Fruit fly (Drosophila melanogaster): ENCODE measurements around the gene nAChRbeta2.

Gene nAChRbeta2

DNA sequence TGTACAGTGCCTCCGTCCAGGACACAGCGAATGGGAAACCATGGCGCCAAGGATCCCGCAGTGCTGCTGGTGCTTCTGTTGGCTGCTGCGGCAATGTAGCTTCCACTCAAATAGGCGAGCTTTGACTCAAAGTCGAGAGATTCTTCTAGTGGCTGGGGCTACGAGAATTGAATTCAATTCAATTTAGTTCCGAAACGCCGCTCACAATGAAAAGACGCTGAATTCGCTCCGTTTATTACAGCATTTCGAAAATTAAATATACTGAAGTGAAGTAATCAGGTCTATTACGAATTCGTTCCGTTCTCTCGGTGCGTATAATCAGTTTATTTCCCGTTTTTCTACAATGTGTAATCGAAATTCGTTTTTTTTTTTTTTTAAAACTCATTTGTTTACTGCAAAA lies 33.9 kb upstream of the nAChRbeta2 start:
- no peak for TF ChIP-seq tai (GFP tag; optimal IDR thresholded peaks at IDR 0.05)
- no peak for TF ChIP-seq GATAd (GFP tag; optimal IDR thresholded peaks at IDR 0.05)
- TF ChIP-seq Dif (GFP tag; optimal IDR thresholded peaks at IDR 0.05; ENCODE audit: partially characterized antibody), result no peak
- TF ChIP-seq Hnf4 (GFP tag; optimal IDR thresholded peaks at IDR 0.05), result no peak
- TF ChIP-seq rgr (GFP tag; optimal IDR thresholded peaks at IDR 0.05), result no peak
- no peak for TF ChIP-seq sage (GFP tag; optimal IDR thresholded peaks at IDR 0.05)
- no peak for TF ChIP-seq sv (GFP tag; optimal IDR thresholded peaks at IDR 0.05)
- TF ChIP-seq lola (GFP tag; optimal IDR thresholded peaks at IDR 0.05), result no peak
- TF ChIP-seq fru (GFP tag; optimal IDR thresholded peaks at IDR 0.05), result no peak
- TF ChIP-seq woc (GFP tag; optimal IDR thresholded peaks at IDR 0.05), result no peak
- no peak for TF ChIP-seq Abd-B (GFP tag; optimal IDR thresholded peaks at IDR 0.05)
- no peak for TF ChIP-seq Hr83 (GFP tag; optimal IDR thresholded peaks at IDR 0.05; ENCODE audit: poor library complexity, severe bottlenecking)
- TF ChIP-seq Sp1 (GFP tag; optimal IDR thresholded peaks at IDR 0.05), result no peak
- no peak for TF ChIP-seq pan (optimal IDR thresholded peaks at IDR 0.05)
- TF ChIP-seq ey (GFP tag; optimal IDR thresholded peaks at IDR 0.05), result no peak
- no peak for TF ChIP-seq psq (GFP tag; optimal IDR thresholded peaks at IDR 0.05)
- TF ChIP-seq dl (GFP tag; optimal IDR thresholded peaks at IDR 0.05; ENCODE audit: insufficient read depth in 1 of 2, partially characterized antibody in 2 of 2), result no peak

DNA sequence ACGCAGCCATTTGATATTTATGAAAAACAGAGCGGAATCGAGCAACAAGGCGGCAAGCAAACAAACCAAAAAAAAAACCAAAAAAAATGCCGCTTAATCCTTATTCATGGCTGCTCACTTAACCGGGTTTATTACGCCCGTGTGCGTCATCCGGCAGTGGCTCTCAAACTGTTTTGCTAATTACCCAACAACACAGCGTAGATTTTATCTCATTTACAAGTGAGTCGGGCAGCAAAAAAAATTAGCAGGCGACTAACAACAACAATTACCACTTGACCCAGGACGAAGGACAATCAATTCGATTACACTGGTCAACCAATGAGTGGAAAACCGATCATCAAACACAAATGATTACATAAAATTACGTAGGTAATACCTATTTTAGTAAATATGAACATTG lies 33.3 kb upstream of the nAChRbeta2 start:
- TF ChIP-seq GATAd (GFP tag; optimal IDR thresholded peaks at IDR 0.05), result no peak
- TF ChIP-seq tai (GFP tag; optimal IDR thresholded peaks at IDR 0.05), result no peak
- no peak for TF ChIP-seq dsf (GFP tag; optimal IDR thresholded peaks at IDR 0.05; ENCODE audit: borderline replicate concordance)
- no peak for TF ChIP-seq Mio (GFP tag; optimal IDR thresholded peaks at IDR 0.05)
- TF ChIP-seq Hnf4 (GFP tag; optimal IDR thresholded peaks at IDR 0.05), result no peak
- TF ChIP-seq usp (GFP tag; optimal IDR thresholded peaks at IDR 0.05), result no peak
- no peak for TF ChIP-seq Hr78 (GFP tag; optimal IDR thresholded peaks at IDR 0.05)
- TF ChIP-seq CrebA (GFP tag; optimal IDR thresholded peaks at IDR 0.05; ENCODE audit: borderline replicate concordance), result no peak
- no peak for TF ChIP-seq br (GFP tag; optimal IDR thresholded peaks at IDR 0.05)
- no peak for TF ChIP-seq woc (GFP tag; optimal IDR thresholded peaks at IDR 0.05)
- TF ChIP-seq Myc (optimal IDR thresholded peaks at IDR 0.05), result no peak

DNA sequence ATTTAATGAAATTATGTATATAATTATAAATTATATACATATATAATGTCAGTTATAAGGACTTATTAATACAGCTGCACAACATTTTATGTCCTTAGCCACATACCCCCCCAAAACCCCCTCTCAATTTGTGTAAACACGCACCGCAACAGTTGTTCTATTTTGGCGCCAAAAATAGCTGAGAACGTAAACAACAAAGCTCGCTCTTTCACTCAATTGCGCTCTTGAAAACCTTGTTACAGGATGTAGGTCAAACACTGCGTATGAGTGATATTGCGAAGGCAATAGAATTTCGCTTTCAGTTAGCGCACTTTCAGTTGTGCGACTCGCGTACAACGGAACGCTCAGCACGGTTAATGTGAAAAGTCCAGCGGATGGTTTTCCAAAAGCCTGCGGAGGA lies 29.5 kb upstream of the nAChRbeta2 start, which contains the start of gene Esyt2:
TSS of gene Esyt2 (plus strand) at position 332 of the 400 bp plus-strand sequence.
- TF ChIP-seq foxo (GFP tag; optimal IDR thresholded peaks at IDR 0.05) (no peak), Rel (GFP tag; optimal IDR thresholded peaks at IDR 0.05) (no peak), Rel (tag; optimal IDR thresholded peaks at IDR 0.05) (no peak), Hnf4 (GFP tag; optimal IDR thresholded peaks at IDR 0.05) (no peak), rgr (GFP tag; optimal IDR thresholded peaks at IDR 0.05) (no peak), Mio (GFP tag; optimal IDR thresholded peaks at IDR 0.05) (no peak), psq (GFP tag; optimal IDR thresholded peaks at IDR 0.05) (no peak), fru (GFP tag; optimal IDR thresholded peaks at IDR 0.05) (no peak), Dif (GFP tag; optimal IDR thresholded peaks at IDR 0.05; ENCODE audit: partially characterized antibody) (no peak), Dfd (GFP tag; optimal IDR thresholded peaks at IDR 0.05) (no peak)

DNA sequence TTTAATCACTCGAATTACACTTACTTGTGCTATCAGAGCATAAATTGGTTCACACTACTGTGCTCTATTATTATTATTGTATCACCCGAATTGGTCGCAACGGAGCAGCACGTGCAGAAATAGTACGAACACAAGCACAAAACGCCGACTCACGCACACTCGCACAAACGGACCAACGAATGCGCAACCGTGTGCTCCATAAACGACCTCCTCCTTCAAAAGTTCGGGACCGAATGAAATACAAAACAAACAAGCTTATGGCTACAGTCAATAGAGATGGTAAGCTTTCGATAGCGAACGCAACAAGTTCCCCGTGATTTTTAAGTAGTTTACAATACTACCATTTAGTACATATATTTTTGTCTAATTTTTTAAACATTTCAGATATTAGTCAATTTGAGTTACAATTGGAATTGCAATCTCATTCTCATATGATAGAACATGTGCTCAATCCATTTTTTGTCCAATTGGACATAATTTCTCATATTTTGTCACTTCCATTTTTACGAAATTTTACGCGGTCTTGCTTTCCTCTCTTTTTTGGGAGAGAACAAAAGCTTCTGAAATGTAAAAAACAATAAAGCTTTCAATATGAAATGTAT lies 28.9 kb upstream of the nAChRbeta2 start, which contains the start of gene Cftr:
TSS of gene Cftr (minus strand) at position 239 of the 602 bp plus-strand sequence.
- peak; percentile 39 for TF ChIP-seq Myc (optimal IDR thresholded peaks at IDR 0.05)
- peak; percentile 38 for TF ChIP-seq psq (GFP tag; optimal IDR thresholded peaks at IDR 0.05)
- no peak for TF ChIP-seq Vsx2 (GFP tag; optimal IDR thresholded peaks at IDR 0.05; ENCODE audit: partially characterized antibody)
- peak; percentile 88 for TF ChIP-seq jim (GFP tag; optimal IDR thresholded peaks at IDR 0.05)
- TF ChIP-seq Dfd (GFP tag; optimal IDR thresholded peaks at IDR 0.05), result no peak
- peak; percentile 50 for TF ChIP-seq HLH106 (tag; optimal IDR thresholded peaks at IDR 0.05)
- TF ChIP-seq N (GFP tag; optimal IDR thresholded peaks at IDR 0.05), result no peak
- peak; percentile 62 for TF ChIP-seq dsf (GFP tag; optimal IDR thresholded peaks at IDR 0.05; ENCODE audit: borderline replicate concordance)
- peak; percentile 32 for TF ChIP-seq ey (GFP tag; optimal IDR thresholded peaks at IDR 0.05)
- no peak for TF ChIP-seq Hr78 (GFP tag; optimal IDR thresholded peaks at IDR 0.05)
- peak; percentile 78 for TF ChIP-seq rgr (GFP tag; optimal IDR thresholded peaks at IDR 0.05)
- peak; percentile 61 for TF ChIP-seq OdsH (GFP tag; optimal IDR thresholded peaks at IDR 0.05)
- peak; percentile 37 for TF ChIP-seq CG32264 (GFP tag; optimal IDR thresholded peaks at IDR 0.05)
- TF ChIP-seq Hr83 (GFP tag; optimal IDR thresholded peaks at IDR 0.05; ENCODE audit: poor library complexity, severe bottlenecking), result peak; percentile 92
- TF ChIP-seq br (GFP tag; optimal IDR thresholded peaks at IDR 0.05), result peak; percentile 75
- TF ChIP-seq Abd-B (GFP tag; optimal IDR thresholded peaks at IDR 0.05), result no peak
- TF ChIP-seq h (GFP tag; optimal IDR thresholded peaks at IDR 0.05), result peak; percentile 78
- TF ChIP-seq pan (optimal IDR thresholded peaks at IDR 0.05), result no peak
- no peak for TF ChIP-seq dmrt93B (GFP tag; optimal IDR thresholded peaks at IDR 0.05)
- peak; percentile 77 for TF ChIP-seq Dif (GFP tag; optimal IDR thresholded peaks at IDR 0.05; ENCODE audit: partially characterized antibody)
- peak; percentile 86 for TF ChIP-seq Hnf4 (GFP tag; optimal IDR thresholded peaks at IDR 0.05)
- TF ChIP-seq tai (GFP tag; optimal IDR thresholded peaks at IDR 0.05), result peak; percentile 80
- TF ChIP-seq CrebA (GFP tag; optimal IDR thresholded peaks at IDR 0.05; ENCODE audit: borderline replicate concordance), result peak; percentile 48
- TF ChIP-seq CG9705 (GFP tag; optimal IDR thresholded peaks at IDR 0.05), result peak; percentile 45
- TF ChIP-seq sv (GFP tag; optimal IDR thresholded peaks at IDR 0.05), result peak; percentile 32
- no peak for TF ChIP-seq Rel (GFP tag; optimal IDR thresholded peaks at IDR 0.05)
- peak; percentile 91 for TF ChIP-seq Rel (tag; optimal IDR thresholded peaks at IDR 0.05)
- no peak for TF ChIP-seq dl (GFP tag; optimal IDR thresholded peaks at IDR 0.05; ENCODE audit: insufficient read depth in 1 of 2, partially characterized antibody in 2 of 2)
- no peak for TF ChIP-seq lola (GFP tag; optimal IDR thresholded peaks at IDR 0.05)
- TF ChIP-seq sage (GFP tag; optimal IDR thresholded peaks at IDR 0.05), result no peak
- peak; percentile 91 for TF ChIP-seq brk (GFP tag; optimal IDR thresholded peaks at IDR 0.05)
- peak; percentile 29 for TF ChIP-seq Mio (GFP tag; optimal IDR thresholded peaks at IDR 0.05)
- TF ChIP-seq fru (GFP tag; optimal IDR thresholded peaks at IDR 0.05), result peak; percentile 71
- peak in 1 of 2 experiments; percentile 61 for TF ChIP-seq foxo (GFP tag; optimal IDR thresholded peaks at IDR 0.05)
- TF ChIP-seq usp (GFP tag; optimal IDR thresholded peaks at IDR 0.05), result no peak
- no peak for TF ChIP-seq GATAd (GFP tag; optimal IDR thresholded peaks at IDR 0.05)
